Fruit fly (Drosophila melanogaster) whole organism, embryonic: Measurements from ENCODE around the gene Prx2.

Experiments
- BEAF-32 ChIP-seq: fragments of 200-800 bp; sonication (Bioruptor generic); optimal IDR thresholded peaks from 3 replicates; lab custom pipeline; 2017; ENCODE audit warnings: missing biosample characterization, missing genetic modification characterization, mild to moderate bottlenecking, moderate library complexity, missing genetic modification reagents
- Bdp1 ChIP-seq: fragments of 200-800 bp; sonication (Bioruptor generic); optimal IDR thresholded peaks from 3 replicates; lab custom pipeline; 2016; ENCODE audit warnings: missing biosample characterization, missing genetic modification characterization
- CG10321 ChIP-seq: fragments of 200-800 bp; sonication (Bioruptor generic); IDR thresholded peaks from 2 replicates; pipeline ENCODE4 v1.3.6; 2022; ENCODE audit warnings: missing biosample characterization, missing genetic modification characterization
- CG11247 ChIP-seq: fragments of 200-800 bp; sonication (Bioruptor generic); IDR thresholded peaks from 2 replicates; pipeline ENCODE4 v1.3.6; 2022; ENCODE audit warnings: missing biosample characterization, missing genetic modification characterization
- CG12219 ChIP-seq: fragments of 200-800 bp; sonication (Bioruptor generic); optimal IDR thresholded peaks from 3 replicates; lab custom pipeline; 2018; ENCODE audit warnings: missing biosample characterization, mild to moderate bottlenecking, missing genetic modification characterization
- CG12769 ChIP-seq: fragments of 200-800 bp; sonication (Bioruptor generic); optimal IDR thresholded peaks from 2 replicates; lab custom pipeline; 2019; ENCODE audit warnings: missing biosample characterization, mild to moderate bottlenecking, missing genetic modification characterization, moderate library complexity
- CG15514 ChIP-seq: fragments of 200-800 bp; sonication (Bioruptor generic); optimal IDR thresholded peaks from 3 replicates; lab custom pipeline; 2017; ENCODE audit warnings: missing biosample characterization, missing genetic modification characterization, mild to moderate bottlenecking, moderate library complexity, missing genetic modification reagents
- CG16863 ChIP-seq: fragments of 200-800 bp; sonication (Bioruptor generic); optimal IDR thresholded peaks from 3 replicates; lab custom pipeline; 2016; ENCODE audit warnings: missing biosample characterization, missing genetic modification characterization
- CG17328 ChIP-seq: fragments of 200-800 bp; sonication (Bioruptor generic); IDR thresholded peaks from 2 replicates; pipeline ENCODE4 v1.3.6; 2022; ENCODE audit warnings: missing biosample characterization, missing genetic modification characterization
- CG17568 ChIP-seq: fragments of 200-800 bp; sonication (Bioruptor generic); optimal IDR thresholded peaks from 2 replicates; lab custom pipeline; 2018; ENCODE audit warnings: missing biosample characterization, mild to moderate bottlenecking, missing genetic modification characterization, moderate library complexity
- CG18011 ChIP-seq: fragments of 200-800 bp; sonication (Bioruptor generic); optimal IDR thresholded peaks from 2 replicates; lab custom pipeline; 2017; ENCODE audit warnings: missing biosample characterization, missing genetic modification characterization, mild to moderate bottlenecking, moderate library complexity, missing genotype
- CG18764 ChIP-seq: fragments of 200-800 bp; sonication (Bioruptor generic); optimal IDR thresholded peaks from 3 replicates; lab custom pipeline; 2016; ENCODE audit warnings: missing biosample characterization, missing genetic modification characterization
- CG2202 ChIP-seq: fragments of 200-800 bp; sonication (Bioruptor generic); optimal IDR thresholded peaks from 2 replicates; lab custom pipeline; 2018; ENCODE audit warnings: missing biosample characterization, mild to moderate bottlenecking, missing genetic modification characterization
- CG32772 ChIP-seq: fragments of 200-800 bp; sonication (Bioruptor generic); IDR thresholded peaks from 2 replicates; pipeline ENCODE4 v1.3.6; 2022; ENCODE audit warnings: missing biosample characterization, missing genetic modification characterization
- CG4424 ChIP-seq: fragments of 200-800 bp; sonication (Bioruptor generic); optimal IDR thresholded peaks from 3 replicates; lab custom pipeline; 2016; ENCODE audit warnings: missing biosample characterization, missing genetic modification characterization
- CG6854 ChIP-seq: fragments of 200-800 bp; sonication (Bioruptor generic); optimal IDR thresholded peaks from 3 replicates; lab custom pipeline; 2017; ENCODE audit warnings: missing biosample characterization, mild to moderate bottlenecking, missing genetic modification characterization
- CG7271 ChIP-seq: fragments of 200-800 bp; sonication (Bioruptor generic); optimal IDR thresholded peaks from 2 replicates; lab custom pipeline; 2018; ENCODE audit warnings: missing biosample characterization, mild to moderate bottlenecking, missing genetic modification characterization, moderate library complexity
- Chrac-16 ChIP-seq: fragments of 200-800 bp; sonication (Bioruptor generic); optimal IDR thresholded peaks from 3 replicates; lab custom pipeline; 2016; ENCODE audit warnings: missing biosample characterization, missing genetic modification characterization
- Dip2 ChIP-seq: fragments of 200-800 bp; sonication (Bioruptor generic); IDR thresholded peaks from 2 replicates; pipeline ENCODE4 v1.3.6; 2022; ENCODE audit warnings: missing biosample characterization, missing genetic modification characterization
- E2f1 ChIP-seq: fragments of 200-800 bp; sonication (Bioruptor generic); IDR thresholded peaks from 2 replicates; pipeline ENCODE4 v1.3.6; 2022; ENCODE audit warnings: missing biosample characterization, missing genetic modification characterization
- HHEX ChIP-seq: fragments of 200-800 bp; sonication (Bioruptor generic); optimal IDR thresholded peaks from 3 replicates; lab custom pipeline; 2017; ENCODE audit warnings: missing biosample characterization, mild to moderate bottlenecking, missing genetic modification characterization, missing genetic modification reagents
- Max ChIP-seq: fragments of 200-800 bp; sonication (Bioruptor generic); optimal IDR thresholded peaks from 2 replicates; lab custom pipeline; 2016; ENCODE audit warnings: missing biosample characterization, mild to moderate bottlenecking, missing genetic modification characterization
- Med ChIP-seq: fragments of 200-800 bp; sonication (Bioruptor generic); peaks from one replicate; lab custom pipeline; 2016; ENCODE audit warnings: missing biosample characterization, missing genetic modification characterization, mild to moderate bottlenecking, inconsistent platforms, moderate library complexity
- Mes4 ChIP-seq: fragments of 200-800 bp; sonication (Bioruptor generic); optimal IDR thresholded peaks from 2 replicates; lab custom pipeline; 2016; ENCODE audit warnings: missing biosample characterization, missing genetic modification characterization
- NC2β ChIP-seq: fragments of 200-800 bp; sonication (Bioruptor generic); optimal IDR thresholded peaks from 2 replicates; lab custom pipeline; 2016; ENCODE audit warnings: missing biosample characterization, missing genetic modification characterization
- Side ChIP-seq: fragments of 200-800 bp; sonication (Bioruptor generic); optimal IDR thresholded peaks from 2 replicates; lab custom pipeline; 2016; ENCODE audit warnings: missing biosample characterization, missing genetic modification characterization
- Sox102F ChIP-seq: fragments of 200-800 bp; sonication (Bioruptor generic); optimal IDR thresholded peaks from 2 replicates; lab custom pipeline; 2018; ENCODE audit warnings: missing biosample characterization, mild to moderate bottlenecking, missing genetic modification characterization, moderate library complexity
- Sry-δ ChIP-seq: fragments of 200-800 bp; sonication (Bioruptor generic); optimal IDR thresholded peaks from 2 replicates; lab custom pipeline; 2016; ENCODE audit warnings: missing biosample characterization, missing genetic modification characterization
- Xbp1 ChIP-seq: fragments of 200-800 bp; sonication (Bioruptor generic); optimal IDR thresholded peaks from 3 replicates; lab custom pipeline; 2016; ENCODE audit warnings: missing biosample characterization, mild to moderate bottlenecking, missing genetic modification characterization
- YL-1 ChIP-seq: fragments of 200-800 bp; sonication (Bioruptor generic); optimal IDR thresholded peaks from 3 replicates; lab custom pipeline; 2017; ENCODE audit warnings: missing biosample characterization, mild to moderate bottlenecking, missing genetic modification characterization
- ac ChIP-seq: fragments of 200-800 bp; sonication (Bioruptor generic); optimal IDR thresholded peaks from 3 replicates; lab custom pipeline; 2017; ENCODE audit warnings: missing biosample characterization, mild to moderate bottlenecking, missing genetic modification characterization
- chn ChIP-seq: fragments of 200-800 bp; sonication (Bioruptor generic); optimal IDR thresholded peaks from 2 replicates; lab custom pipeline; 2016; ENCODE audit warnings: missing biosample characterization, missing genetic modification characterization
- ci ChIP-seq: fragments of 200-800 bp; sonication (Bioruptor generic); IDR thresholded peaks from 3 replicates; pipeline ENCODE4 v1.3.6; 2022; ENCODE audit warnings: missing biosample characterization, missing genetic modification characterization
- crc ChIP-seq: fragments of 200-800 bp; sonication (Bioruptor generic); optimal IDR thresholded peaks from 2 replicates; lab custom pipeline; 2016; ENCODE audit warnings: missing biosample characterization, missing genetic modification characterization
- dysf ChIP-seq: fragments of 200-800 bp; sonication (Bioruptor generic); IDR thresholded peaks from 3 replicates; pipeline ENCODE4 v1.3.6; 2022; ENCODE audit warnings: missing biosample characterization, missing genetic modification characterization
- en ChIP-seq: fragments of 200-800 bp; sonication (Bioruptor generic); optimal IDR thresholded peaks from 2 replicates; lab custom pipeline; 2016; ENCODE audit warnings: missing biosample characterization, missing genetic modification characterization
- eve ChIP-seq, 2 experiments: fragments of >200 bp; optimal IDR thresholded peaks; 2 replicates each; lab custom pipeline; 2017; ENCODE audit warnings: missing biosample characterization in 2 of 2, missing genetic modification characterization in 2 of 2
- ftz-f1 ChIP-seq: fragments of 200-800 bp; sonication (Bioruptor generic); optimal IDR thresholded peaks from 2 replicates; lab custom pipeline; 2016; ENCODE audit warnings: missing biosample characterization, missing genetic modification characterization
- gcm2 ChIP-seq: fragments of 200-800 bp; sonication (Bioruptor generic); optimal IDR thresholded peaks from 2 replicates; lab custom pipeline; 2016; ENCODE audit warnings: missing biosample characterization, missing genetic modification characterization
- gem ChIP-seq: fragments of 200-800 bp; sonication (Bioruptor generic); optimal IDR thresholded peaks from 2 replicates; lab custom pipeline; 2019; ENCODE audit warnings: missing biosample characterization, mild to moderate bottlenecking, missing genetic modification characterization, moderate library complexity
- gfzf ChIP-seq: fragments of 200-800 bp; sonication (Bioruptor generic); optimal IDR thresholded peaks from 2 replicates; lab custom pipeline; 2016; ENCODE audit warnings: missing biosample characterization, mild to moderate bottlenecking, missing genetic modification characterization, moderate library complexity
- hbn ChIP-seq: fragments of 200-800 bp; sonication (Bioruptor generic); IDR thresholded peaks from 2 replicates; pipeline ENCODE4 v1.3.6; 2022; ENCODE audit warnings: missing biosample characterization, missing genetic modification characterization; ENCODE audit not compliant: partially characterized antibody
- her ChIP-seq: fragments of 200-800 bp; sonication (Bioruptor generic); optimal IDR thresholded peaks from 2 replicates; lab custom pipeline; 2016; ENCODE audit warnings: missing biosample characterization, missing genetic modification characterization
- hkb ChIP-seq, 2 experiments: fragments of 200-800 bp in 1 of 2; fragments of >200 bp in 1 of 2; sonication (Bioruptor generic) in 1 of 2; IDR thresholded peaks in 1 of 2; optimal IDR thresholded peaks in 1 of 2; 2 replicates each; pipeline versions ENCODE4 v1.3.6 to Lab custom; 2017 to 2022; ENCODE audit warnings: missing biosample characterization in 1 of 2, missing genetic modification characterization in 1 of 2
- kni ChIP-seq: fragments of 200-800 bp; sonication (Bioruptor generic); optimal IDR thresholded peaks from 3 replicates; lab custom pipeline; 2017; ENCODE audit warnings: mild to moderate bottlenecking, missing biosample characterization, missing genetic modification reagents, missing genetic modification characterization
- pb ChIP-seq: fragments of 200-800 bp; sonication (Bioruptor generic); optimal IDR thresholded peaks from 3 replicates; lab custom pipeline; 2016; ENCODE audit warnings: missing biosample characterization, missing genetic modification characterization
- tgo ChIP-seq: fragments of 200-800 bp; sonication (Bioruptor generic); IDR thresholded peaks from 3 replicates; pipeline ENCODE4 v1.3.6; 2022; ENCODE audit warnings: missing biosample characterization, missing genetic modification characterization
- tx ChIP-seq: fragments of 200-800 bp; sonication (Bioruptor generic); optimal IDR thresholded peaks from 2 replicates; lab custom pipeline; 2016; ENCODE audit warnings: missing biosample characterization, missing genetic modification characterization

Prx2 gene

DNA sequence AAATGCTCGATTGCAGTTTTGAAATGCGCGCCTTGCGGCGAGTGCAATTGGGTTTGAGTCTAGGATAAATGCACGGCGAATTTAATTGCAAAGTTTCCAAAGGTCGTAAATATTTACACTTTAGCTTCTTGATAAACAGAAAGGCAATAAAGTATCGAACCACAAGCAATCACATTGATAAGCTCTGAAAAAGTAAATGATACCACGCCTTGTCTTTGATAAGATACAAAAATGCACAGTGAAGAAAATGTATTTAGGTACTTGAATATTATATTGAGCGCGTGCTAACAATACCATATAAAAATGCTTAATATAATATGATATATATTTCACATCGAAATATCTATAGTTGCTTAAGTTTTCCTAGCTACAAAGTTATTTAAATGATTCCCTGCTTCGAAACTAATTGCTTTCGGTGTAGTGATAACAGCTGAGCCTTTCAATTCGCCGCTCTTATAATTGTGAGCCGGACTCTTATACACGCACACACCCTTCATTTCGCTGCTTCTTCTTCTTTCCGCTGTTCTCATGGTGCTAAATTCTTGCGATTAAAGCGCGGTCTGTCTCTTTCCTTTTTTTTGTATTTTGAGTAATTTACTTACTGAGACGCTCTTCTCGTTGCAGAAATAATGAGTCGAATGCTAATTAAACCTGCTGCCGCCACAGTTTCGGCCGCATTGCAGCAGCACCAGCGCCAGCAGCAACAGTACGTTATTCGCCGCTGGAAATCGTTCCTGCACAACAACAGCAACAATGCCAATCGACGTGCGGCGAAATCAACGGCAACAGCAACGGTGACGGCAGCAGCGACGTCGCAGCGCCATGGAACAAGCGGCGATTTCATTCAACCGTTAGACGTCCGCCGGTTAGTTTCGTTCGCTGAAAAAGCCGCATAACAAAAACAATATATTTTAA is 43.9 kb downstream of the Prx2 start (continued):
- TF ChIP-seq CG12219 (GFP tag; lab: Kevin White, UChicago) (peak; percentile 79), CG6854 (peak; percentile 75), CG15514 (GFP tag; lab: Kevin White, UChicago) (peak; percentile 59), gcm2 (GFP tag; lab: Kevin White, UChicago) (peak; percentile 67), CG32772 (GFP tag; lab: Robert Waterston, UW) (peak; percentile 79), CG4424 (GFP tag; lab: Kevin White, UChicago) (peak; percentile 84), en (GFP tag; lab: Kevin White, UChicago) (no peak), ftz-f1 (no peak), crc (GFP tag; lab: Kevin White, UChicago) (no peak), Mes4 (peak; percentile 61), CG10321 (GFP tag; lab: Robert Waterston, UW) (no peak), chn (peak; percentile 35), tgo (GFP tag; lab: Robert Waterston, UW) (peak; percentile 81), kni (peak; percentile 35), hkb (optimal IDR thresholded peaks at IDR 0.05; lab: Kevin White, UChicago) (no peak), hkb (GFP tag; IDR thresholded peaks at IDR 0.05; lab: Robert Waterston, UW) (peak; percentile 90), YL-1 (GFP tag; lab: Kevin White, UChicago) (peak; percentile 48), Xbp1 (GFP tag; lab: Kevin White, UChicago) (peak; percentile 86), CG17568 (GFP tag; lab: Kevin White, UChicago) (peak; percentile 84), gem (tag; lab: Kevin White, UChicago) (peak; percentile 94), gfzf (GFP tag; lab: Kevin White, UChicago) (no peak), Sox102F (GFP tag; lab: Kevin White, UChicago) (peak; percentile 89), ac (peak; percentile 29), Sry-δ (GFP tag; lab: Kevin White, UChicago) (no peak), CG18011 (GFP tag; lab: Kevin White, UChicago) (peak; percentile 33), CG11247 (peak; percentile 65), CG2202 (tag; lab: Kevin White, UChicago) (peak; percentile 25), Dip2 (GFP tag; lab: Robert Waterston, UW) (no peak), hbn (no peak), NC2β (GFP tag; lab: Kevin White, UChicago) (peak; percentile 0), E2f1 (GFP tag; lab: Robert Waterston, UW) (peak; percentile 81), CG18764 (GFP tag; lab: Kevin White, UChicago) (peak; percentile 72), dysf (GFP tag; lab: Robert Waterston, UW) (peak; percentile 86), Chrac-16 (GFP tag; lab: Kevin White, UChicago) (peak; percentile 78), CG7271 (no peak), tx (no peak), Med (peak; percentile 79), her (no peak), CG16863 (GFP tag; lab: Kevin White, UChicago) (peak; percentile 61), CG12769 (peak; percentile 23), Bdp1 (GFP tag; lab: Kevin White, UChicago) (peak; percentile 35), Side (no peak), BEAF-32 (GFP tag; lab: Kevin White, UChicago) (peak; percentile 5), eve (GFP tag; optimal IDR thresholded peaks at IDR 0.05; lab: Kevin White, UChicago) (peak in 1 of 2 experiments; percentile 93), CG17328 (GFP tag; lab: Robert Waterston, UW) (peak; percentile 81), HHEX (GFP tag; lab: Kevin White, UChicago) (peak; percentile 84), pb (GFP tag; lab: Kevin White, UChicago) (no peak), ci (GFP tag; lab: Robert Waterston, UW) (peak; percentile 75; the same call in 2 of the 3 replicates), Max (peak; percentile 79)
